Fruit fly (Drosophila melanogaster) whole organism, embryonic: ENCODE measurements around the gene Rack1.

Experiments
- Adf1 ChIP-seq: fragments of 200-800 bp; sonication (Bioruptor generic); IDR thresholded peaks from 2 replicates; pipeline ENCODE4 v1.3.6; 2022; ENCODE audit warnings: missing biosample characterization, missing genetic modification characterization
- Awh ChIP-seq: fragments of 200-800 bp; sonication (Bioruptor generic); IDR thresholded peaks from 2 replicates; pipeline ENCODE4, ENCODE4 v1.3.6; 2022; ENCODE audit warnings: missing biosample characterization, missing genetic modification characterization
- Bteb2 ChIP-seq: fragments of 200-800 bp; sonication (Bioruptor generic); optimal IDR thresholded peaks from 2 replicates; lab custom pipeline; 2016; ENCODE audit warnings: missing biosample characterization, missing genetic modification characterization
- CG10321 ChIP-seq: fragments of 200-800 bp; sonication (Bioruptor generic); IDR thresholded peaks from 2 replicates; pipeline ENCODE4 v1.3.6; 2022; ENCODE audit warnings: missing biosample characterization, missing genetic modification characterization
- CG10462 ChIP-seq: fragments of 200-800 bp; sonication (Bioruptor generic); optimal IDR thresholded peaks from 2 replicates; lab custom pipeline; 2016; ENCODE audit warnings: missing biosample characterization, missing genetic modification characterization
- CG10543 ChIP-seq: fragments of 200-800 bp; sonication (Bioruptor generic); optimal IDR thresholded peaks from 3 replicates; lab custom pipeline; 2017; ENCODE audit warnings: missing biosample characterization, mild to moderate bottlenecking, missing genetic modification characterization, moderate library complexity
- CG11723 ChIP-seq: fragments of 200-800 bp; sonication (Bioruptor generic); optimal IDR thresholded peaks from 2 replicates; lab custom pipeline; 2017; ENCODE audit warnings: missing biosample characterization, mild to moderate bottlenecking, missing genetic modification characterization
- CG12236 ChIP-seq: fragments of 200-800 bp; sonication (Bioruptor generic); optimal IDR thresholded peaks from 2 replicates; lab custom pipeline; 2016; ENCODE audit warnings: missing biosample characterization, missing genetic modification characterization
- CG13296 ChIP-seq: fragments of 200-800 bp; sonication (Bioruptor generic); optimal IDR thresholded peaks from 3 replicates; lab custom pipeline; 2018; ENCODE audit warnings: missing biosample characterization, mild to moderate bottlenecking, missing genetic modification characterization
- CG14965 ChIP-seq: fragments of 200-800 bp; sonication (Bioruptor generic); optimal IDR thresholded peaks from 2 replicates; lab custom pipeline; 2016; ENCODE audit warnings: missing biosample characterization, missing genetic modification characterization, borderline replicate concordance
- CG15601 ChIP-seq: fragments of 200-800 bp; sonication (Bioruptor generic); optimal IDR thresholded peaks from 3 replicates; lab custom pipeline; 2019; ENCODE audit warnings: missing biosample characterization, mild to moderate bottlenecking, missing genetic modification characterization, moderate library complexity
- CG16813 ChIP-seq: fragments of 200-800 bp; sonication (Bioruptor generic); IDR thresholded peaks from 3 replicates; pipeline ENCODE4 v1.3.6; 2022; ENCODE audit warnings: missing biosample characterization, missing genetic modification characterization; ENCODE audit not compliant: partially characterized antibody
- CG16815 ChIP-seq: fragments of 200-800 bp; sonication (Bioruptor generic); optimal IDR thresholded peaks from 3 replicates; lab custom pipeline; 2017; ENCODE audit warnings: missing biosample characterization, mild to moderate bottlenecking, missing genetic modification characterization
- CG18764 ChIP-seq: fragments of 200-800 bp; sonication (Bioruptor generic); optimal IDR thresholded peaks from 3 replicates; lab custom pipeline; 2016; ENCODE audit warnings: missing biosample characterization, missing genetic modification characterization
- CG2875 ChIP-seq: fragments of 200-800 bp; sonication (Bioruptor generic); optimal IDR thresholded peaks from 2 replicates; lab custom pipeline; 2017; ENCODE audit warnings: missing biosample characterization, mild to moderate bottlenecking, missing genetic modification characterization, missing genetic modification reagents
- CG33213 ChIP-seq: fragments of 200-800 bp; sonication (Bioruptor generic); optimal IDR thresholded peaks from 3 replicates; lab custom pipeline; 2016; ENCODE audit warnings: missing biosample characterization, missing genetic modification characterization
- CG4730 ChIP-seq: fragments of 200-800 bp; sonication (Bioruptor generic); IDR thresholded peaks from 2 replicates; pipeline ENCODE4 v1.3.6; 2022; ENCODE audit warnings: missing biosample characterization, missing genetic modification characterization
- CG4820 ChIP-seq: fragments of 200-800 bp; sonication (Bioruptor generic); optimal IDR thresholded peaks from 3 replicates; lab custom pipeline; 2016; ENCODE audit warnings: missing biosample characterization, missing genetic modification characterization
- CG7839 ChIP-seq: fragments of 200-800 bp; sonication (Bioruptor generic); optimal IDR thresholded peaks from 3 replicates; lab custom pipeline; 2018; ENCODE audit warnings: missing biosample characterization, mild to moderate bottlenecking, missing genetic modification characterization, moderate library complexity
- CG8388 ChIP-seq: fragments of 200-800 bp; sonication (Bioruptor generic); optimal IDR thresholded peaks from 2 replicates; lab custom pipeline; 2019; ENCODE audit warnings: missing biosample characterization, mild to moderate bottlenecking, missing genetic modification characterization, moderate library complexity
- Fer1 ChIP-seq: fragments of 200-800 bp; sonication (Bioruptor generic); optimal IDR thresholded peaks from 2 replicates; lab custom pipeline; 2017; ENCODE audit warnings: missing biosample characterization, mild to moderate bottlenecking, missing genetic modification characterization
- HLH3B ChIP-seq: fragments of 200-800 bp; sonication (Bioruptor generic); IDR thresholded peaks from 2 replicates; pipeline ENCODE4 v1.3.6; 2022; ENCODE audit warnings: missing biosample characterization, missing genetic modification characterization
- Meics ChIP-seq: fragments of 200-800 bp; sonication (Bioruptor generic); optimal IDR thresholded peaks from 2 replicates; lab custom pipeline; 2017; ENCODE audit warnings: missing biosample characterization, mild to moderate bottlenecking, missing genetic modification characterization
- Mes4 ChIP-seq: fragments of 200-800 bp; sonication (Bioruptor generic); optimal IDR thresholded peaks from 2 replicates; lab custom pipeline; 2016; ENCODE audit warnings: missing biosample characterization, missing genetic modification characterization
- NC2β ChIP-seq: fragments of 200-800 bp; sonication (Bioruptor generic); optimal IDR thresholded peaks from 2 replicates; lab custom pipeline; 2016; ENCODE audit warnings: missing biosample characterization, missing genetic modification characterization
- Nf-YA ChIP-seq: fragments of 200-800 bp; sonication (Bioruptor generic); IDR thresholded peaks from 2 replicates; pipeline ENCODE4 v1.3.6; 2022; ENCODE audit warnings: missing biosample characterization, missing genetic modification characterization
- Sox100B ChIP-seq: fragments of 200-800 bp; sonication (Bioruptor generic); optimal IDR thresholded peaks from 3 replicates; lab custom pipeline; 2018; ENCODE audit warnings: missing biosample characterization, mild to moderate bottlenecking, missing genetic modification characterization
- Sry-β ChIP-seq: fragments of 200-800 bp; sonication (Bioruptor generic); optimal IDR thresholded peaks from 2 replicates; lab custom pipeline; 2018; ENCODE audit warnings: missing biosample characterization, mild to moderate bottlenecking, missing genetic modification characterization, moderate library complexity
- ab ChIP-seq: fragments of 200-800 bp; sonication (Bioruptor generic); optimal IDR thresholded peaks from 2 replicates; lab custom pipeline; 2016; ENCODE audit warnings: missing biosample characterization, missing genetic modification characterization
- ase ChIP-seq: fragments of 200-800 bp; sonication (Bioruptor generic); IDR thresholded peaks from 3 replicates; pipeline ENCODE4 v1.3.6; 2022; ENCODE audit warnings: missing biosample characterization, missing genetic modification characterization
- ash1 ChIP-seq: fragments of 200-800 bp; sonication (Bioruptor generic); optimal IDR thresholded peaks from 2 replicates; lab custom pipeline; 2018; ENCODE audit warnings: missing biosample characterization, mild to moderate bottlenecking, missing genetic modification characterization
- cas ChIP-seq: fragments of 200-800 bp; sonication (Bioruptor generic); IDR thresholded peaks from 2 replicates; pipeline ENCODE4 v1.3.6; 2022; ENCODE audit warnings: missing biosample characterization, missing genetic modification characterization
- ci ChIP-seq: fragments of 200-800 bp; sonication (Bioruptor generic); IDR thresholded peaks from 3 replicates; pipeline ENCODE4 v1.3.6; 2022; ENCODE audit warnings: missing biosample characterization, missing genetic modification characterization
- da ChIP-seq: fragments of 200-800 bp; sonication (Bioruptor generic); optimal IDR thresholded peaks from 2 replicates; lab custom pipeline; 2016; ENCODE audit warnings: missing biosample characterization, missing genetic modification characterization
- dmrt11E ChIP-seq: fragments of 200-800 bp; sonication (Bioruptor generic); optimal IDR thresholded peaks from 3 replicates; lab custom pipeline; 2018; ENCODE audit warnings: missing biosample characterization, mild to moderate bottlenecking, missing genetic modification characterization, moderate library complexity
- eve ChIP-seq, 2 experiments: fragments of >200 bp; optimal IDR thresholded peaks; 2 replicates each; lab custom pipeline; 2017; ENCODE audit warnings: missing biosample characterization in 2 of 2, missing genetic modification characterization in 2 of 2
- eyg ChIP-seq: fragments of 200-800 bp; sonication (Bioruptor generic); optimal IDR thresholded peaks from 3 replicates; lab custom pipeline; 2016; ENCODE audit warnings: missing biosample characterization, missing genetic modification characterization
- fru ChIP-seq: fragments of >200 bp; optimal IDR thresholded peaks from 2 replicates; lab custom pipeline; 2017
- gro ChIP-seq: fragments of 200-800 bp; sonication (Bioruptor generic); optimal IDR thresholded peaks from 2 replicates; lab custom pipeline; 2016; ENCODE audit warnings: missing biosample characterization, missing genetic modification characterization
- gsb-n ChIP-seq: fragments of 200-800 bp; sonication (Bioruptor generic); optimal IDR thresholded peaks from 3 replicates; lab custom pipeline; 2018; ENCODE audit warnings: missing biosample characterization, mild to moderate bottlenecking, missing genetic modification characterization
- inv ChIP-seq: fragments of 200-800 bp; sonication (Bioruptor generic); IDR thresholded peaks from 2 replicates; pipeline ENCODE4 v1.3.6; 2022; ENCODE audit warnings: missing biosample characterization, missing genetic modification characterization; ENCODE audit not compliant: partially characterized antibody
- klu ChIP-seq: fragments of 200-800 bp; sonication (Bioruptor generic); IDR thresholded peaks from 2 replicates; pipeline ENCODE4 v1.3.6; 2022; ENCODE audit warnings: missing biosample characterization, missing genetic modification characterization
- lov ChIP-seq, 2 experiments: fragments of 200-800 bp in 1 of 2; fragments of >200 bp in 1 of 2; sonication (Bioruptor generic) in 1 of 2; IDR thresholded peaks in 1 of 2; optimal IDR thresholded peaks in 1 of 2; 2 replicates in 1 of 2; 3 replicates in 1 of 2; pipeline versions ENCODE4 v1.3.6 to Lab custom; 2017 to 2022; ENCODE audit warnings: missing biosample characterization in 1 of 2, missing genetic modification characterization in 1 of 2
- pnt ChIP-seq: fragments of 200-800 bp; sonication (Bioruptor generic); optimal IDR thresholded peaks from 3 replicates; lab custom pipeline; 2016; ENCODE audit warnings: missing biosample characterization, missing genetic modification characterization
- pum ChIP-seq: fragments of 200-800 bp; sonication (Bioruptor generic); optimal IDR thresholded peaks from 2 replicates; lab custom pipeline; 2016; ENCODE audit warnings: missing biosample characterization, missing genetic modification characterization
- sc ChIP-seq, 3 experiments: fragments of >200 bp in 2 of 3; fragments of 200-800 bp in 1 of 3; sonication (Bioruptor generic) in 1 of 3; optimal IDR thresholded peaks; 2 replicates in 2 of 3; 3 replicates in 1 of 3; lab custom pipeline; 2017; ENCODE audit warnings: mild to moderate bottlenecking in 1 of 3, missing biosample characterization in 1 of 3, missing genetic modification characterization in 1 of 3, missing genetic modification reagents in 1 of 3
- slou ChIP-seq: fragments of 200-800 bp; sonication (Bioruptor generic); optimal IDR thresholded peaks from 3 replicates; lab custom pipeline; 2016; ENCODE audit warnings: missing biosample characterization, missing genetic modification characterization
- sr ChIP-seq: fragments of 200-800 bp; sonication (Bioruptor generic); IDR thresholded peaks from 3 replicates; pipeline ENCODE4 v1.3.6; 2022; ENCODE audit warnings: missing biosample characterization, missing genetic modification characterization
- twi ChIP-seq: fragments of 200-800 bp; optimal IDR thresholded peaks from 2 replicates; lab custom pipeline; 2019; ENCODE audit warnings: missing biosample characterization, mild to moderate bottlenecking, missing genetic modification characterization, moderate library complexity

Gene Rack1

dm6 chr2L:7799804-7800433 lies 27.2 kb downstream of the Rack1 start, which contains the start of the genes Herp and r2d2 (continued):
- peak; percentile 54 for TF ChIP-seq CG14965 (GFP tag; lab: Kevin White, UChicago)
- peak; percentile 91 for TF ChIP-seq CG7839 (tag; lab: Kevin White, UChicago)
- TF ChIP-seq Nf-YA (GFP tag; lab: Robert Waterston, UW) = peak; percentile 63
- TF ChIP-seq CG10543 = peak; percentile 97
- TF ChIP-seq CG16815 (GFP tag; lab: Kevin White, UChicago) = peak; percentile 83
- TF ChIP-seq gro (GFP tag; lab: Kevin White, UChicago) = peak; percentile 95
- peak; percentile 73; the same call in 2 of the 3 replicates for TF ChIP-seq ase (GFP tag; lab: Robert Waterston, UW)
- peak; percentile 91 for TF ChIP-seq Fer1 (GFP tag; lab: Kevin White, UChicago)
- TF ChIP-seq inv = peak; percentile 73
- TF ChIP-seq gsb-n (tag; lab: Kevin White, UChicago) = peak; percentile 79
- peak; percentile 73 for TF ChIP-seq ab
- TF ChIP-seq dmrt11E (tag; lab: Kevin White, UChicago) = peak; percentile 85
- peak; percentile 85 for TF ChIP-seq CG15601
- peak; percentile 85 for TF ChIP-seq CG18764 (GFP tag; lab: Kevin White, UChicago)
- TF ChIP-seq CG12236 (GFP tag; lab: Kevin White, UChicago) = peak; percentile 81
- no peak for TF ChIP-seq fru (lab: Kevin White, UChicago)
- peak; percentile 79 for TF ChIP-seq CG16813
- TF ChIP-seq pnt (GFP tag; lab: Kevin White, UChicago) = peak; percentile 92
- TF ChIP-seq CG11723 (GFP tag; lab: Kevin White, UChicago) = peak; percentile 85
- peak; percentile 89 for TF ChIP-seq Bteb2
- peak; percentile 44; the same call in 1 of the 3 replicates for TF ChIP-seq sr
- TF ChIP-seq CG4820 (GFP tag; lab: Kevin White, UChicago) = peak; percentile 91
- peak; percentile 86 for TF ChIP-seq Mes4 (GFP tag; lab: Kevin White, UChicago)
- TF ChIP-seq Awh = peak; percentile 79; the same call in 1 of the 2 replicates
- peak; percentile 91 for TF ChIP-seq CG33213 (GFP tag; lab: Kevin White, UChicago)
- TF ChIP-seq eve (GFP tag; optimal IDR thresholded peaks at IDR 0.05; lab: Kevin White, UChicago) = peak in 1 of 2 experiments; percentile 88
- peak; percentile 98 for TF ChIP-seq Sry-β (GFP tag; lab: Kevin White, UChicago)
- peak; percentile 90 for TF ChIP-seq NC2β
- TF ChIP-seq sc (optimal IDR thresholded peaks at IDR 0.05; lab: Kevin White, UChicago) = no peak
- peak; percentile 58 for TF ChIP-seq sc (GFP tag; optimal IDR thresholded peaks at IDR 0.05; lab: Kevin White, UChicago)
- peak; percentile 89 for TF ChIP-seq twi (tag; lab: Kevin White, UChicago)
- peak; percentile 83 for TF ChIP-seq da
- TF ChIP-seq CG4730 = peak; percentile 78
- peak; percentile 92 for TF ChIP-seq CG13296 (GFP tag; lab: Kevin White, UChicago)
- peak; percentile 91 for TF ChIP-seq slou (GFP tag; lab: Kevin White, UChicago)
- peak; percentile 55 for TF ChIP-seq ash1 (GFP tag; lab: Kevin White, UChicago)
- peak; percentile 86 for TF ChIP-seq HLH3B
- peak; percentile 84 for TF ChIP-seq klu (GFP tag; lab: Robert Waterston, UW)
- TF ChIP-seq CG10462 (GFP tag; lab: Kevin White, UChicago) = peak; percentile 60
- TF ChIP-seq ci = peak; percentile 82; the same call in 2 of the 3 replicates
- TF ChIP-seq lov (optimal IDR thresholded peaks at IDR 0.05; lab: Kevin White, UChicago) = no peak
- TF ChIP-seq lov (GFP tag; IDR thresholded peaks at IDR 0.05; lab: Robert Waterston, UW) = no peak
- 0 out of 2 replicates have a peak, but pooled peaks have one; percentile 24 for TF ChIP-seq CG10321 (GFP tag; lab: Robert Waterston, UW)
- TF ChIP-seq Adf1 = peak; percentile 64
- peak; percentile 79 for TF ChIP-seq cas (GFP tag; lab: Robert Waterston, UW)
- TF ChIP-seq CG2875 = peak; percentile 64
- peak; percentile 73 for TF ChIP-seq CG8388 (GFP tag; lab: Kevin White, UChicago)
- TF ChIP-seq Meics (GFP tag; lab: Kevin White, UChicago) = peak; percentile 92
- TF ChIP-seq Sox100B (GFP tag; lab: Kevin White, UChicago) = peak; percentile 84
- TF ChIP-seq pum (GFP tag; lab: Kevin White, UChicago) = peak; percentile 94
- peak; percentile 85 for TF ChIP-seq eyg (GFP tag; lab: Kevin White, UChicago)
